Worm (Caenorhabditis elegans) whole organism, L1 larva: ENCODE measurements around the gene nspe-6.

Experiments used
- C34B4.2 ChIP-seq: sonication (generic microtip); optimal IDR thresholded peaks from 2 replicates; lab custom pipeline; 2017; ENCODE audit warnings: mild to moderate bottlenecking, missing genetic modification characterization, missing compliant biosample characterization
- Y116A8C.19 ChIP-seq: sonication (generic microtip); optimal IDR thresholded peaks from 2 replicates; lab custom pipeline; 2016; ENCODE audit warnings: missing compliant biosample characterization, missing genetic modification characterization, borderline replicate concordance
- aha-1 ChIP-seq: fragments of 150-350 bp; optimal IDR thresholded peaks from 2 replicates; lab custom pipeline; 2014; ENCODE audit warnings: missing biosample characterization, missing genetic modification characterization
- aly-2 ChIP-seq: fragments of 150-350 bp; optimal IDR thresholded peaks from 2 replicates; lab custom pipeline; 2014; ENCODE audit warnings: missing biosample characterization, missing genetic modification characterization
- blmp-1 ChIP-seq: fragments of 150-350 bp; optimal IDR thresholded peaks from 2 replicates; lab custom pipeline; 2014; ENCODE audit warnings: missing biosample characterization, missing genetic modification characterization
- ceh-8 ChIP-seq: fragments of 200-800 bp; sonication (Bioruptor generic); optimal IDR thresholded peaks from 2 replicates; lab custom pipeline; 2018; ENCODE audit warnings: mild to moderate bottlenecking, missing genetic modification characterization, moderate library complexity, missing compliant biosample characterization
- ceh-90 ChIP-seq: sonication (generic microtip); optimal IDR thresholded peaks from 2 replicates; lab custom pipeline; 2016; ENCODE audit warnings: missing genetic modification characterization, missing compliant biosample characterization
- dsc-1 ChIP-seq: sonication (generic microtip); optimal IDR thresholded peaks from 2 replicates; lab custom pipeline; 2016; ENCODE audit warnings: mild to moderate bottlenecking, missing genetic modification characterization, missing compliant biosample characterization
- efl-1 ChIP-seq, 4 experiments: fragments of 150-350 bp; optimal IDR thresholded peaks in 3 of 4; peaks in 1 of 4; 1 replicate in 1 of 4; 2 replicates in 3 of 4; lab custom pipeline; 2014; ENCODE audit warnings: missing biosample characterization in 2 of 4, missing genetic modification characterization in 2 of 4, missing genetic modification reagents in 2 of 4
- efl-3 ChIP-seq: fragments of 200-800 bp; sonication (Bioruptor generic); optimal IDR thresholded peaks from 2 replicates; lab custom pipeline; 2018; ENCODE audit warnings: mild to moderate bottlenecking, missing genetic modification characterization, missing compliant biosample characterization
- egl-27 ChIP-seq, 2 experiments: fragments of 150-350 bp in 1 of 2; sonication (generic microtip); optimal IDR thresholded peaks; 3 replicates each; lab custom pipeline; 2017 to 2018; ENCODE audit warnings: missing biosample characterization in 2 of 2, missing genetic modification characterization in 2 of 2, missing genetic modification reagents in 2 of 2
- fkh-10 ChIP-seq: sonication (generic microtip); optimal IDR thresholded peaks from 2 replicates; lab custom pipeline; 2017; ENCODE audit warnings: missing biosample characterization, missing genetic modification reagents, missing genetic modification characterization
- fkh-4 ChIP-seq: sonication (generic microtip); optimal IDR thresholded peaks from 2 replicates; lab custom pipeline; 2016; ENCODE audit warnings: missing compliant biosample characterization, missing genetic modification characterization, borderline replicate concordance
- fkh-8 ChIP-seq: sonication (generic microtip); optimal IDR thresholded peaks from 2 replicates; lab custom pipeline; 2016; ENCODE audit warnings: mild to moderate bottlenecking, missing genetic modification characterization, missing compliant biosample characterization
- hlh-17 ChIP-seq: fragments of 200-800 bp; sonication (Bioruptor generic); optimal IDR thresholded peaks from 2 replicates; lab custom pipeline; 2018; ENCODE audit warnings: missing genetic modification characterization, mild to moderate bottlenecking, missing compliant biosample characterization, moderate library complexity, borderline replicate concordance
- hlh-4 ChIP-seq: sonication (generic microtip); optimal IDR thresholded peaks from 2 replicates; lab custom pipeline; 2016; ENCODE audit warnings: mild to moderate bottlenecking, missing genetic modification characterization, missing compliant biosample characterization
- irx-1 ChIP-seq: sonication (generic microtip); optimal IDR thresholded peaks from 2 replicates; lab custom pipeline; 2016; ENCODE audit warnings: missing genetic modification characterization, missing compliant biosample characterization
- jun-1 ChIP-seq: fragments of 150-350 bp; optimal IDR thresholded peaks from 2 replicates; lab custom pipeline; 2014; ENCODE audit warnings: missing biosample characterization, missing genetic modification reagents, missing genetic modification characterization
- lin-14 ChIP-seq: fragments of 200-800 bp; sonication (Bioruptor generic); optimal IDR thresholded peaks from 2 replicates; lab custom pipeline; 2018; ENCODE audit warnings: mild to moderate bottlenecking, missing genetic modification characterization, moderate library complexity, missing compliant biosample characterization
- lin-35 ChIP-seq, 2 experiments: fragments of 150-350 bp; optimal IDR thresholded peaks; 2 replicates each; lab custom pipeline; 2014; ENCODE audit warnings: missing biosample characterization in 2 of 2, missing genetic modification characterization in 2 of 2, missing genetic modification reagents in 2 of 2
- lin-39 ChIP-seq: fragments of 150-350 bp; optimal IDR thresholded peaks from 2 replicates; lab custom pipeline; 2014; ENCODE audit warnings: missing biosample characterization, missing genetic modification reagents, missing genetic modification characterization
- lir-3 ChIP-seq: sonication (generic microtip); optimal IDR thresholded peaks from 2 replicates; lab custom pipeline; 2016; ENCODE audit warnings: mild to moderate bottlenecking, missing genetic modification characterization, moderate library complexity, missing compliant biosample characterization; ENCODE audit not compliant: poor library complexity
- lsy-2 ChIP-seq, 2 experiments: fragments of 150-350 bp; optimal IDR thresholded peaks; 2 replicates each; lab custom pipeline; 2014; ENCODE audit warnings: missing biosample characterization in 2 of 2, missing genetic modification characterization in 2 of 2
- mdl-1 ChIP-seq, 2 experiments: fragments of 150-350 bp; optimal IDR thresholded peaks; 2 replicates each; lab custom pipeline; 2014 to 2017; ENCODE audit warnings: missing biosample characterization in 2 of 2, missing genetic modification characterization in 2 of 2, inconsistent platforms in 1 of 2
- mef-2 ChIP-seq: fragments of 150-350 bp; optimal IDR thresholded peaks from 2 replicates; lab custom pipeline; 2014; ENCODE audit warnings: missing biosample characterization, missing genetic modification characterization
- nhr-12 ChIP-seq: sonication (generic microtip); optimal IDR thresholded peaks from 2 replicates; lab custom pipeline; 2017; ENCODE audit warnings: missing biosample characterization, missing genetic modification characterization
- nhr-20 ChIP-seq: sonication (generic microtip); optimal IDR thresholded peaks from 2 replicates; lab custom pipeline; 2016; ENCODE audit warnings: mild to moderate bottlenecking, missing genetic modification characterization, missing compliant biosample characterization
- nhr-28 ChIP-seq: fragments of 150-350 bp; optimal IDR thresholded peaks from 2 replicates; lab custom pipeline; 2014; ENCODE audit warnings: missing biosample characterization, missing genetic modification characterization
- nhr-90 ChIP-seq: sonication (generic microtip); optimal IDR thresholded peaks from 2 replicates; lab custom pipeline; 2016; ENCODE audit warnings: mild to moderate bottlenecking, missing genetic modification characterization, missing compliant biosample characterization; ENCODE audit not compliant: poor library complexity
- rnt-1 ChIP-seq: sonication (generic microtip); optimal IDR thresholded peaks from 2 replicates; lab custom pipeline; 2016; ENCODE audit warnings: mild to moderate bottlenecking, missing genetic modification characterization, moderate library complexity, missing compliant biosample characterization
- snpc-4 ChIP-seq: fragments of 150-350 bp; optimal IDR thresholded peaks from 2 replicates; lab custom pipeline; 2014; ENCODE audit warnings: missing biosample characterization, missing genetic modification characterization
- snu-23 ChIP-seq: sonication (generic microtip); optimal IDR thresholded peaks from 2 replicates; lab custom pipeline; 2016; ENCODE audit warnings: missing genetic modification characterization, missing compliant biosample characterization
- sptf-1 ChIP-seq: fragments of 150-350 bp; optimal IDR thresholded peaks from 2 replicates; lab custom pipeline; 2014; ENCODE audit warnings: missing biosample characterization, missing genetic modification characterization
- tlp-1 ChIP-seq: fragments of 150-350 bp; optimal IDR thresholded peaks from 2 replicates; lab custom pipeline; 2014; ENCODE audit warnings: missing biosample characterization, missing genetic modification characterization
- unc-98 ChIP-seq: fragments of 200-800 bp; sonication (Bioruptor generic); IDR thresholded peaks from 2 replicates; pipeline ENCODE4 v1.3.6; 2022; ENCODE audit warnings: missing genetic modification characterization, missing compliant biosample characterization
- vab-15 ChIP-seq: sonication (generic microtip); optimal IDR thresholded peaks from 2 replicates; lab custom pipeline; 2017; ENCODE audit warnings: missing genotype, mild to moderate bottlenecking, missing genetic modification characterization, missing compliant biosample characterization
- xbp-1 ChIP-seq: sonication (generic microtip); optimal IDR thresholded peaks from 2 replicates; lab custom pipeline; 2016; ENCODE audit warnings: missing genetic modification characterization, missing compliant biosample characterization

Gene nspe-6

DNA sequence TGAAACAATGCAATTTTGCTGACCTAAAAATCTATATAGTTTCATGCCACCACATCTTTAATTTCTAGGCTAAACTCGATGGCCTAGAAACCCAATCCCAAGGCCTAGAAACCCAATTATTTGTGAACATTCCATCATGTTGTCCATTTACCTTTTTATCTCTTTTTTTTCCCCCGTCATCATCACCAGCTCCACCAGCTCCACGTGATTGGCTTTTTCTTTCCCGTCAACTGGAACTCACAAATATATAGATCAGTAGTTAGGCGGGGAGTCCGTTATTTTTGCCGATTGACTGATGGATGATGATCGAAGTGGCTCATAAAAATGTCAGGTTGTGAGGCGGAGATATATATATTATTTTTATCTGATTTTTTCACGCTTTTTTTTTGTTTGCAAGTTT, 42.4 kb upstream of the nspe-6 start:
- TF ChIP-seq jun-1 (tag; lab: Kevin White, UChicago) (no peak), vab-15 (no peak), mef-2 (tag; lab: Kevin White, UChicago) (no peak), hlh-4 (tag; lab: Kevin White, UChicago) (no peak), sptf-1 (tag; lab: Kevin White, UChicago) (no peak), lin-14 (GFP tag; lab: Kevin White, UChicago) (peak; percentile 36), nhr-28 (tag; lab: Kevin White, UChicago) (no peak), ceh-90 (tag; lab: Kevin White, UChicago) (no peak), lin-39 (tag; lab: Kevin White, UChicago) (no peak), egl-27 (tag; optimal IDR thresholded peaks at IDR 0.05; lab: Kevin White, UChicago) (no peak), aha-1 (no peak), mdl-1 (tag; optimal IDR thresholded peaks at IDR 0.05; lab: Kevin White, UChicago) (peak in 1 of 2 experiments; percentile 23), nhr-90 (tag; lab: Kevin White, UChicago) (no peak), hlh-17 (GFP tag; lab: Kevin White, UChicago) (no peak), lin-35 (GFP tag; optimal IDR thresholded peaks at IDR 0.05; lab: Kevin White, UChicago) (no peak), rnt-1 (tag; lab: Kevin White, UChicago) (peak; percentile 40), fkh-4 (tag; lab: Kevin White, UChicago) (no peak), snu-23 (no peak), irx-1 (tag; lab: Kevin White, UChicago) (no peak), efl-1 (optimal IDR thresholded peaks at IDR 0.05; lab: Kevin White, UChicago) (no peak), efl-1 (GFP tag; optimal IDR thresholded peaks at IDR 0.05 in 1 of 2; lab: Kevin White, UChicago) (no peak), fkh-8 (no peak), snpc-4 (tag; lab: Kevin White, UChicago) (peak; percentile 6), blmp-1 (tag; lab: Kevin White, UChicago) (no peak), Y116A8C.19 (tag; lab: Kevin White, UChicago) (no peak), tlp-1 (tag; lab: Kevin White, UChicago) (no peak), lsy-2 (tag; optimal IDR thresholded peaks at IDR 0.05; lab: Kevin White, UChicago) (peak in 1 of 2 experiments; percentile 22), C34B4.2 (tag; lab: Kevin White, UChicago) (no peak)

DNA sequence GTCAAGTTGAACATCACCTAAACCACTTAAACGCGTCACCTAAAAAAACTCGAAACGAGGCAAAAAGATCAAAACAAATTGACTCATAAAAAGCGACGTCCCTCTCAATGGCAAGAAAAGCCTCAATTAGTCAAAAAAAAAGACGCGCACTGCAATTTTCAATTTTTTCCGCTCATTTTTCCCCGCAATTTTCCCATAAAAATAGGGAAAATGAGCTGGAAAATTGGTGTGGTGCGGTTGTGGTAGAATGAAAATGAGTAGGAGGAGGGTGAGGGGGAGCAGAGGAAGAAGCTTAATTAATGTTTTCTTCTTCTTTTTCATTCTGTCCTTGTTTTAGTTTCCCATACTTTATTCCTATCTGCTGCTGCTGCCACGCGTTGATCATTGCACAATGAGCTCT, 41.6 kb upstream of the nspe-6 start:
- TF ChIP-seq fkh-10 (GFP tag; lab: Kevin White, UChicago): no peak
- no peak for TF ChIP-seq nhr-20 (tag; lab: Kevin White, UChicago)
- TF ChIP-seq Y116A8C.19 (tag; lab: Kevin White, UChicago): no peak
- TF ChIP-seq lin-14 (GFP tag; lab: Kevin White, UChicago): peak; percentile 52
- TF ChIP-seq aly-2 (tag; lab: Kevin White, UChicago): no peak

DNA sequence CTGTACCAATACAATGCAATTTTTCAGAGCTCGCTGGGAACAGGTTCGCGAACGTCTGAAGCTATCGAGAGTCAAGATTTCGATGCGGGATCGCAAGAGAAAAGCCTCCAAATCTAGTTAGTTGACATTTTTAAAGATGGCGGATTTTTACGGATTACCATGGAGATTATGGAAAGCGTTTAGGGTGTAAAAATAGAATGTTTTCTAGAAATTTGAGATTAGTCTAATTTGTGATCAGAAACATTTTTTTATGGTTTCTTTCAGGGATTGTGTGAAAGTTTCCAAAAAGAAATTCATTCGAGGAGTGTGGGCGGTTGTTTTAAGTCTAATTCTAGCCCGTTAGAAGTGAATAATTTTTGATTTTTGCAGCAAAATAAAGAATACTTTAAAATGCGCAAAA, 39.8 kb upstream of the nspe-6 start:
- TF ChIP-seq unc-98 (GFP tag; lab: Robert Waterston, UW): no peak
- no peak for TF ChIP-seq nhr-28 (tag; lab: Kevin White, UChicago)
- TF ChIP-seq dsc-1 (tag; lab: Kevin White, UChicago): peak; percentile 77
- TF ChIP-seq ceh-8 (GFP tag; lab: Kevin White, UChicago): no peak
- TF ChIP-seq efl-3 (GFP tag; lab: Kevin White, UChicago): no peak
- no peak for TF ChIP-seq nhr-90 (tag; lab: Kevin White, UChicago)
- TF ChIP-seq fkh-8: peak; percentile 19
- TF ChIP-seq xbp-1 (tag; lab: Kevin White, UChicago): no peak
- no peak for TF ChIP-seq lir-3 (tag; lab: Kevin White, UChicago)
- TF ChIP-seq snu-23: no peak
- no peak for TF ChIP-seq nhr-12 (tag; lab: Kevin White, UChicago)
- no peak for TF ChIP-seq fkh-4 (tag; lab: Kevin White, UChicago)
- TF ChIP-seq nhr-20 (tag; lab: Kevin White, UChicago): no peak
